Worm (Caenorhabditis elegans): ENCODE data around the gene srxa-4.

The srxa-4 gene

DNA sequence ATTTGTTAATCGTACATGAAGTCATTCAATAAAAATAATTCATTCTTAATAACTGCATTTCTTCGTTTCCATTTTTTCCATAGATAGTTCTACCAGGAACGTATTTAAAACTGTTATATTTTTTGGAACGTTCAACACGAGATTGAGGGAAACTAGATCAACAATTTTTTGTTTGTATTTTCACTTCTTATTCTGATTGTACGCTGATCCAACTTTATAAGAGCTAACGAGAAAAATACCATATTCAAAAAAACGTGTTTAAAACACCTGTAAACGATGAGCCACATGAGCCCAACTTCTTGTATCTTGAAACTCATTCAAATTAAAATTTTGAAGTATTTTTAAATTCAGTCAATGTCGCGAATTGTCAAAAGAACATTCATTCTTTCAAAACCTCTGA, 3.7 kb upstream of the srxa-4 start:
- TF ChIP-seq xnd-1 (tag; optimal IDR thresholded peaks at IDR 0.05) (no peak), Y53F4B.3 (GFP tag; IDR thresholded peaks at IDR 0.05) (no peak), lin-26 (GFP tag; IDR thresholded peaks at IDR 0.05) (no peak), attf-5 (GFP tag; optimal IDR thresholded peaks at IDR 0.05) (no peak), ztf-18 (tag; optimal IDR thresholded peaks at IDR 0.05) (no peak), bed-1 (GFP tag; IDR thresholded peaks at IDR 0.05) (no peak), ceh-100 (GFP tag; IDR thresholded peaks at IDR 0.05) (no peak), lir-1 (GFP tag; conservative IDR thresholded peaks at IDR 0.05) (no peak)

DNA sequence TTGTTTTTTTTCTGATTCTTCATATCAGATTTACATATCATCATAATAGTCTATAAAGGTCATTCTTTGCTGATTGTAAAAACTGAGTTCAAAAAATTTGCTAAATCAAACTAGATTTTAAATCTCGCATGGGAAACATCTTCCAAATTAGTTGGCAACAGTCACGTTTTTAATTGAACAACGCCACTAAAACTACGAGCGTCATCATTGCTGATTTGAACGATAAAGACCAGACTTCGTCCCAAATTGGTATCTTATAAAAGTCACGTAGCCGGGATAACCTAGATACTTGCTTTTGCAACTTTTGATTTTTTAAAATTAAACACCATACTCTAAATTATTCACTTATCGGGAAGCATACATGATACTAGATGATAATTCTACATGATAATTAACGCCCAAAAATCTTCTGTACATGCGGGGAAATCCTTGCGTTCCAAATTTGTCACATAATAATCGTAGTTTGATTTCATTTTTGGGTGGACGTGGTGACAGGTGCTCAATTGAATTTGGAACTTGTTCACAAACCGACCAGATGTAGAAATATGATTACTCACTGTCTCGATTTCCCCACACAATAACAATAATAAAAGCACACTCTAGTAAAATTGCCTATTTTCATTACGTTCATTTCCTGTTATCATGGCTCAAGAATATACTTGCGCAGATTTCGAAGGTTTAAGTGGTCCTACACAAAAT, 3.1 kb upstream of the srxa-4 start, which contains the start of gene srw-67:
srw-67 (plus strand) TSS at position 643 of the 699 bp plus-strand sequence.
- TF ChIP-seq hlh-12 (tag; optimal IDR thresholded peaks at IDR 0.05) (no peak), Y79H2A.3 (GFP tag; conservative IDR thresholded peaks at IDR 0.05) (no peak), bed-1 (GFP tag; IDR thresholded peaks at IDR 0.05) (no peak), fkh-3 (tag; optimal IDR thresholded peaks at IDR 0.05) (no peak), ztf-25 (GFP tag; IDR thresholded peaks at IDR 0.05) (no peak), repo-1 (tag; optimal IDR thresholded peaks at IDR 0.05) (no peak), F37B4.10 (GFP tag; IDR thresholded peaks at IDR 0.05) (no peak), rcor-1 (GFP tag; IDR thresholded peaks at IDR 0.05) (no peak), rec-8 (tag; optimal IDR thresholded peaks at IDR 0.05) (no peak), F22D6.2 (tag; optimal IDR thresholded peaks at IDR 0.05) (no peak), aptf-3 (GFP tag; IDR thresholded peaks at IDR 0.05) (no peak), snpc-4 (GFP tag; optimal IDR thresholded peaks at IDR 0.05) (no peak), snpc-4 (tag; optimal IDR thresholded peaks at IDR 0.05) (no peak), F49E8.2 (tag; optimal IDR thresholded peaks at IDR 0.05; ENCODE audit: insufficient read depth) (no peak), lin-40 (tag; optimal IDR thresholded peaks at IDR 0.05) (no peak)

DNA sequence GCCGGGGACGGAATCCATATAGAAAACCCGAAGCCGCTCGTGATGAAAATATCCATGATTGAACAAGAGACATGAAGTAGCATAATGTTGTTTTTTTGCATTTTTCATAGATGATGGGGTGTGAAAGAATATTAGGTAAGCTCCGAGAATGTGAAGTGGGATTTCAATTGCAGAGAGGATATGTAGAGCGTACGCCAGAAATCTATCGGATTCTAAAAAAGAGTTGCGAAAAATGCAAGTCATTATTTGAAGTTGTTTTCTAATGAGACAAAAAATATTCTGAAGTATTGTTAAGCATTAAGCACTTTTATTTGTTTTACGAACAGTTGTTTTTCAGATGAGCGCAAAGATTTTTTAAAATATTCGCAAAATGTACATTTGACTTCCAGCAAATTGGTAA, 4.1 kb downstream of the srxa-4 start, which contains the start of gene F18E3.10:
F18E3.10 (minus strand) TSS at position 101 of the 400 bp plus-strand sequence.
- TF ChIP-seq atf-7 (tag; optimal IDR thresholded peaks at IDR 0.05) (no peak), sea-2 (GFP tag; IDR thresholded peaks at IDR 0.05) (no peak), ztf-3 (GFP tag; optimal IDR thresholded peaks at IDR 0.05) (no peak), F39B2.1 (GFP tag; IDR thresholded peaks at IDR 0.05) (no peak), nhr-80 (tag; optimal IDR thresholded peaks at IDR 0.05) (no peak), snpc-3.4 (tag; optimal IDR thresholded peaks at IDR 0.05) (no peak), him-1 (tag; optimal IDR thresholded peaks at IDR 0.05) (no peak), F10E7.11 (tag; optimal IDR thresholded peaks at IDR 0.05) (no peak), pbrm-1 (GFP tag; IDR thresholded peaks at IDR 0.05) (no peak), B0336.3 (GFP tag; IDR thresholded peaks at IDR 0.05) (no peak), egl-18 (GFP tag; IDR thresholded peaks at IDR 0.05) (no peak), egl-44 (GFP tag; IDR thresholded peaks at IDR 0.05) (no peak), ama-1 (optimal IDR thresholded peaks at IDR 0.05) (no peak), ama-1 (GFP tag; optimal IDR thresholded peaks at IDR 0.05) (no peak), rec-8 (tag; optimal IDR thresholded peaks at IDR 0.05) (no peak), nhr-90 (tag; optimal IDR thresholded peaks at IDR 0.05) (no peak), ceh-58 (GFP tag; IDR thresholded peaks at IDR 0.05) (no peak), mxl-1 (tag; optimal IDR thresholded peaks at IDR 0.05) (no peak), ekl-4 (GFP tag; IDR thresholded peaks at IDR 0.05) (no peak)
